Worm (Caenorhabditis elegans) whole organism, early embryonic: ENCODE results near the gene T16G12.1.

Experiments used
- B0310.2 ChIP-seq: sonication (generic microtip); optimal IDR thresholded peaks from 2 replicates; lab custom pipeline; 2016; ENCODE audit warnings: mild to moderate bottlenecking, missing genetic modification characterization, missing compliant biosample characterization
- F13C5.2 ChIP-seq: sonication (generic microtip); optimal IDR thresholded peaks from 2 replicates; lab custom pipeline; 2017; ENCODE audit warnings: mild to moderate bottlenecking, missing genetic modification characterization, inconsistent platforms, missing compliant biosample characterization
- aly-1 ChIP-seq: sonication (generic microtip); optimal IDR thresholded peaks from 2 replicates; lab custom pipeline; 2016; ENCODE audit warnings: missing genetic modification characterization, missing compliant biosample characterization
- ama-1 ChIP-seq: fragments of 150-350 bp; optimal IDR thresholded peaks from 2 replicates; lab custom pipeline; 2014
- ceh-13 ChIP-seq: fragments of 200-800 bp; sonication (Bioruptor generic); optimal IDR thresholded peaks from 2 replicates; lab custom pipeline; 2018; ENCODE audit warnings: mild to moderate bottlenecking, missing genetic modification characterization, missing compliant biosample characterization
- ceh-36 ChIP-seq: sonication (generic microtip); optimal IDR thresholded peaks from 2 replicates; lab custom pipeline; 2016; ENCODE audit warnings: missing genetic modification characterization, inconsistent platforms, missing compliant biosample characterization
- ets-7 ChIP-seq: sonication (generic microtip); optimal IDR thresholded peaks from 2 replicates; lab custom pipeline; 2016; ENCODE audit warnings: missing genotype, missing genetic modification characterization, missing compliant biosample characterization
- flt-1 ChIP-seq: fragments of 200-800 bp; sonication (Bioruptor generic); IDR thresholded peaks from 2 replicates; pipeline ENCODE4 v1.3.6; 2022; ENCODE audit warnings: missing genetic modification characterization, missing compliant biosample characterization
- hnd-1 ChIP-seq: sonication (generic microtip); optimal IDR thresholded peaks from 2 replicates; lab custom pipeline; 2016; ENCODE audit warnings: missing genetic modification characterization, missing compliant biosample characterization
- scrt-1 ChIP-seq: fragments of 200-800 bp; sonication (Bioruptor generic); IDR thresholded peaks from 2 replicates; pipeline ENCODE4 v1.3.6; 2022; ENCODE audit warnings: missing genetic modification characterization, missing compliant biosample characterization
- tbx-11 ChIP-seq: fragments of 200-800 bp; sonication (Bioruptor generic); IDR thresholded peaks from 2 replicates; pipeline ENCODE4 v1.3.6; 2022; ENCODE audit warnings: missing genetic modification characterization, missing compliant biosample characterization

DNA sequence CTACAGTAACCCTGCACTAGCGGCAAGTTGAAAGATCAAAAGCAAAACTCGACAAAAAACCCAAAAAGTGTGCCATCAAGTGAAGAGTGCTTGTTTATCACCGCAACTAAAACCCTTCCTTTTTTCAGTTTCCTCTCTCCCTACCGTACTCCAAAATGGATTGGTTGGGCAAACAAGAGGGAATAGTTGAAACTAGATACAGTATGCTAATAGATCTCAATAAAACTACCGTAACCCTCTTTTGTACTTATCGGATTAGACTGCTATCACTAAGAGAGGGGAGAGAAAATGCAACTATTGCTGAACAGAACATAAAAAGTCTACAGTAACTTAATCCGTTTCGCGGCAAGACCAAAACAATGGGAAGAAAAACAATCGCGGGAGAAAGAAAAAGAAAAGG lies 45.7 kb upstream of the T16G12.1 start:
- TF ChIP-seq ets-7 (no peak), scrt-1 (GFP tag; lab: Robert Waterston, UW) (no peak), ceh-36 (tag; lab: Kevin White, UChicago) (no peak), ama-1 (lab: Kevin White, UChicago) (no peak), ceh-13 (no peak), tbx-11 (no peak), flt-1 (no peak), F13C5.2 (tag; lab: Kevin White, UChicago) (no peak), aly-1 (no peak), B0310.2 (tag; lab: Kevin White, UChicago) (no peak), hnd-1 (tag; lab: Kevin White, UChicago) (no peak)
